Worm (Caenorhabditis elegans): Measurements from ENCODE around the gene hyls-1.

DNA sequence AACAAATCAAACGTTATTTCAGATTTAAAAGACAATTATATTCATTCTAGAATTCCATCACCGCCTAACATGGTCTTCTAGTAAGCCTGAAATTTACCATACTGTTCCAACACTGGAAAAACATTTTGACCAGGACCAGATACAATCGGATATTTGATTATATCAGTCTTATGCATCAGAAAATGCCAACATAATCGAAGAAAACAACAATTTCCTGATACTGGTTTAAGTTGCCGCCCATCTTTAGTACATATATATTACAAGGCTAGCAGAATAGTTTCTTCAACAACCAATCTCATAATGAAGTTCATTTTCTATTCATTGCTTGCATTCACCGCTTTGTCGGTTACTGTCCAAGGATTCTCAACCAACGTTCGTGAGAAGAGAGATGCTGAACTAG is 21.8 kb downstream of the hyls-1 start, which contains the start of gene C13A2.12:
- TF ChIP-seq elt-3 (tag; optimal IDR thresholded peaks at IDR 0.05) (no peak), R02D3.7 (tag; optimal IDR thresholded peaks at IDR 0.05) (no peak), nhr-77 (tag; optimal IDR thresholded peaks at IDR 0.05) (no peak), unc-62 (GFP tag; optimal IDR thresholded peaks at IDR 0.05) (no peak), ZK546.5 (tag; optimal IDR thresholded peaks at IDR 0.05) (no peak), ztf-4 (tag; optimal IDR thresholded peaks at IDR 0.05) (no peak), ceh-82 (tag; optimal IDR thresholded peaks at IDR 0.05) (no peak), egl-27 (tag; optimal IDR thresholded peaks at IDR 0.05) (no peak), mab-5 (tag; optimal IDR thresholded peaks at IDR 0.05) (no peak), lin-39 (tag; optimal IDR thresholded peaks at IDR 0.05) (no peak), crh-2 (tag; optimal IDR thresholded peaks at IDR 0.05) (no peak), lin-11 (tag; optimal IDR thresholded peaks at IDR 0.05) (no peak), zag-1 (tag; optimal IDR thresholded peaks at IDR 0.05) (no peak), lin-13 (GFP tag; optimal IDR thresholded peaks at IDR 0.05) (no peak)
